Worm (Caenorhabditis elegans): Measurements from ENCODE around the gene dnj-24.
A peak's percentile ranks its signal among the peaks of the same experiment; 100 is the strongest.

Gene dnj-24

DNA sequence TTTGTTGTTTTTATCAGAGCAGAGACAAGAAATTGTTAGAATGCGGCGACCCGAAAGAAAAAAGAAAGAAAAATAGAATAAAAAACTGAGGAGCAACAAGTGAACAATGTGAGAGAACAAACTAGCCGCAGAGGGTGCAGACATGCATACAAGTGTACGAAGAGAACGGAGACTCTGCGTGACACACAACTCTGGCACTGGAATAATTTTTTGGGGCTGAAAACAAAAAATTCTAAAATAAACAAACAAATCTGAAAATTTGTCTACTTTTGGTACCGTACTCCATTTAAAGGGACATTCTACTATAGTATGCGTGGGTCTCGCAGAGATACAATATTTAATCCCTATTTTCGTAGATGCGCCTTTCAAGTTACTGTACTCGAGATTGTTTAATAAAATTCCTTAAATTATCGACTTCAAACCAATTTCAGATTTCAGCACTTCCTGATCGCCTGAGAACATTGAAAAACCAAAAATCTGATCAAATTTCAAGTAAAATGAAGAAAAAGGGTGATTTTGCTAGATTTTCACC is 48.8 kb downstream of the dnj-24 start:
- no peak for TF ChIP-seq ceh-62 (tag; optimal IDR thresholded peaks at IDR 0.05)
- TF ChIP-seq unc-62 (GFP tag; optimal IDR thresholded peaks at IDR 0.05 in 1 of 2), result peak in 1 of 2 experiments; percentile 79
- no peak for TF ChIP-seq unc-62 (tag; optimal IDR thresholded peaks at IDR 0.05)
- TF ChIP-seq hlh-30 (tag; optimal IDR thresholded peaks at IDR 0.05; ENCODE audit: insufficient read depth), result peak; percentile 10
- TF ChIP-seq Y75B8A.6 (GFP tag; IDR thresholded peaks at IDR 0.05), result no peak
- TF ChIP-seq Y48G9A.11 (GFP tag; IDR thresholded peaks at IDR 0.05), result 0 out of 2 replicates have a peak, but pooled peaks have one; percentile 49
- no peak for TF ChIP-seq R02D3.7 (tag; optimal IDR thresholded peaks at IDR 0.05)
- peak; percentile 9 for TF ChIP-seq dve-1 (tag; optimal IDR thresholded peaks at IDR 0.05; ENCODE audit: insufficient read depth)
- 0 out of 2 replicates have a peak, but pooled peaks have one; percentile 7 for TF ChIP-seq T26A8.4 (GFP tag; IDR thresholded peaks at IDR 0.05)
- no peak for TF ChIP-seq dmd-9 (GFP tag; IDR thresholded peaks at IDR 0.05)
- TF ChIP-seq ces-1 (GFP tag; optimal IDR thresholded peaks at IDR 0.05), result no peak
- TF ChIP-seq daf-16 (GFP tag; optimal IDR thresholded peaks at IDR 0.05), result no peak
- peak; percentile 57 for TF ChIP-seq daf-16 (tag; optimal IDR thresholded peaks at IDR 0.05)
- peak; percentile 2 for TF ChIP-seq dpl-1 (GFP tag; optimal IDR thresholded peaks at IDR 0.05)
- TF ChIP-seq lir-3 (tag; optimal IDR thresholded peaks at IDR 0.05), result no peak
- no peak for TF ChIP-seq Y105C5A.15 (GFP tag; IDR thresholded peaks at IDR 0.05)
- TF ChIP-seq mep-1 (tag; optimal IDR thresholded peaks at IDR 0.05), result no peak
- TF ChIP-seq ceh-82 (tag; optimal IDR thresholded peaks at IDR 0.05), result no peak
- TF ChIP-seq nhr-237 (tag; optimal IDR thresholded peaks at IDR 0.05), result no peak
- no peak for TF ChIP-seq F10B5.3 (tag; optimal IDR thresholded peaks at IDR 0.05)
- no peak for TF ChIP-seq snpc-1.2 (GFP tag; IDR thresholded peaks at IDR 0.05)
- TF ChIP-seq lin-38 (GFP tag; IDR thresholded peaks at IDR 0.05), result peak; percentile 22
- TF ChIP-seq tag-97 (GFP tag; IDR thresholded peaks at IDR 0.05), result no peak
- TF ChIP-seq skn-1 (tag; optimal IDR thresholded peaks at IDR 0.05), result no peak
- TF ChIP-seq zip-2 (tag; optimal IDR thresholded peaks at IDR 0.05), result no peak
- peak in 1 of 2 experiments; percentile 42 for TF ChIP-seq lsy-2 (tag; optimal IDR thresholded peaks at IDR 0.05)
- no peak for TF ChIP-seq nhr-11 (tag; optimal IDR thresholded peaks at IDR 0.05)

DNA sequence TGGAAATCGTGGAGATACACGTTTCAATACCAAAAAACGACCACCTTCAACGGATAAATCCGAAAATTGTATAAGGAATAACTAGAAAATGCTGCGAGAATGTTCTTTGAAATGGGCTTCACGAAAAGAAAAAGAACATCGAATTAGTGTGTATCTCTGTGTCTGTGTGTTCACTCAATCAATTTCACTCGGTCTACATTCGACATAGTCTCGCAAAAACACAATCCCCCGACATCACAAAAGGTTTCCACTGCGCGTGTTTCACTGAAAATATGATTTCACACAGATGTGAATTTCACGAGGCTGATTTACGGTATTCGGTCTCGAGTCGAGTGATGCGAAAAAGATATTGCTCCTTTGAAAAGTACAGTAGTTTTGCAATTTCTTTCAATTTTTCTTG is 50.2 kb downstream of the dnj-24 start:
- peak; percentile 88 for TF ChIP-seq fkh-10 (GFP tag; optimal IDR thresholded peaks at IDR 0.05)
- TF ChIP-seq nhr-28 (tag; optimal IDR thresholded peaks at IDR 0.05), result peak; percentile 34
- peak; percentile 3 for TF ChIP-seq hlh-11 (tag; optimal IDR thresholded peaks at IDR 0.05)
- no peak for TF ChIP-seq vab-7 (GFP tag; IDR thresholded peaks at IDR 0.05)
- peak; percentile 57 for TF ChIP-seq hlh-30 (tag; optimal IDR thresholded peaks at IDR 0.05; ENCODE audit: insufficient read depth)

DNA sequence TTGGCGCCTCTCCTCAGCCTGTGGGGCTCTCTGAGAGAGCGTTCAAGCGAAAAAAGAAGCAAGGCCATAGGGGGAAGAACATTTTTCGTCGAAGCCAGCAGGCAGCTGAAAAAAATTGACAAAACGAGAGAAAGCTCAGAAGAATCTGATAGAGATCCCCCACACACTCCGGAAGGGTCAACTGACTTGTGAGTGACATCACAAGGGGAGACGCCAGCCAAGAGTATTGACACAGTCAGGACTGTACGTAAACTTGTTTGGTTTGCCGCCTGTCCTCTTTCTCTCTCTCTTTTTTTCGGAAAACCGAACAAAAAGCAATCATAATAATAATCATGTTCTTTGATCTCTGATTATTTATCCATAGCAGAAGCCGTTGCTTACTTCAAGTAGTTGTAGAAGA is 51.0 kb downstream of the dnj-24 start:
- TF ChIP-seq lin-1 (GFP tag; IDR thresholded peaks at IDR 0.05), result no peak
- no peak for TF ChIP-seq ceh-82 (tag; optimal IDR thresholded peaks at IDR 0.05)
- TF ChIP-seq nhr-6 (tag; optimal IDR thresholded peaks at IDR 0.05), result no peak
- no peak for TF ChIP-seq nhr-111 (GFP tag; optimal IDR thresholded peaks at IDR 0.05)
- no peak for TF ChIP-seq daf-19 (GFP tag; conservative IDR thresholded peaks at IDR 0.05)
- TF ChIP-seq madf-5 (GFP tag; IDR thresholded peaks at IDR 0.05), result no peak
- no peak for TF ChIP-seq ceh-32 (tag; optimal IDR thresholded peaks at IDR 0.05; ENCODE audit: poor library complexity)
- no peak for TF ChIP-seq ctbp-1 (GFP tag; IDR thresholded peaks at IDR 0.05)
- TF ChIP-seq aly-2 (tag; optimal IDR thresholded peaks at IDR 0.05), result no peak
- no peak for TF ChIP-seq zip-2 (tag; optimal IDR thresholded peaks at IDR 0.05)
- no peak for TF ChIP-seq F26F4.8 (GFP tag; conservative IDR thresholded peaks at IDR 0.05)
- TF ChIP-seq lsy-2 (tag; optimal IDR thresholded peaks at IDR 0.05), result no peak
- no peak for TF ChIP-seq unc-130 (GFP tag; optimal IDR thresholded peaks at IDR 0.05)
- no peak for TF ChIP-seq ceh-20 (GFP tag; IDR thresholded peaks at IDR 0.05)
- no peak for TF ChIP-seq attf-4 (tag; optimal IDR thresholded peaks at IDR 0.05)
- TF ChIP-seq set-16 (GFP tag; IDR thresholded peaks at IDR 0.05), result 0 out of 2 replicates have a peak, but pooled peaks have one; percentile 10
- no peak for TF ChIP-seq F37D6.2 (tag; optimal IDR thresholded peaks at IDR 0.05)
- TF ChIP-seq pqm-1 (tag; optimal IDR thresholded peaks at IDR 0.05), result no peak
- no peak for TF ChIP-seq ztf-11 (tag; optimal IDR thresholded peaks at IDR 0.05)
- TF ChIP-seq ztf-7 (tag; optimal IDR thresholded peaks at IDR 0.05), result no peak
- TF ChIP-seq hlh-11 (tag; optimal IDR thresholded peaks at IDR 0.05), result peak; percentile 66
- no peak for TF ChIP-seq T26A8.4 (GFP tag; IDR thresholded peaks at IDR 0.05)
- TF ChIP-seq lin-29 (GFP tag; IDR thresholded peaks at IDR 0.05), result no peak
- TF ChIP-seq ceh-28 (tag; optimal IDR thresholded peaks at IDR 0.05), result no peak
- TF ChIP-seq nhr-48 (tag; optimal IDR thresholded peaks at IDR 0.05), result no peak

All from whole organism, L4 larva.